Fruit fly (Drosophila melanogaster): ENCODE measurements around the gene Edem1.

Edem1 gene

dm6 chrX:1952898-1953297, 44.3 kb upstream of the Edem1 start (continued):
- no peak for TF ChIP-seq Nf-YB (GFP tag; optimal IDR thresholded peaks at IDR 0.05)
- TF ChIP-seq shn (GFP tag; optimal IDR thresholded peaks at IDR 0.05), result peak; percentile 67
- TF ChIP-seq CG7745 (tag; optimal IDR thresholded peaks at IDR 0.05), result no peak
- peak; percentile 18 for TF ChIP-seq ab (GFP tag; optimal IDR thresholded peaks at IDR 0.05)
- TF ChIP-seq gfzf (GFP tag; optimal IDR thresholded peaks at IDR 0.05), result peak; percentile 45
- no peak for TF ChIP-seq seq (GFP tag; IDR thresholded peaks at IDR 0.05)
- peak in 1 of 2 experiments; percentile 2 for TF ChIP-seq bsh (GFP tag; optimal IDR thresholded peaks at IDR 0.05)
- TF ChIP-seq Adf1 (GFP tag; IDR thresholded peaks at IDR 0.05), result 0 out of 2 replicates have a peak, but pooled peaks have one; percentile 30
- peak; percentile 63 for TF ChIP-seq CG10267 (tag; optimal IDR thresholded peaks at IDR 0.05)
- TF ChIP-seq CG17361 (GFP tag; IDR thresholded peaks at IDR 0.05), result peak; percentile 55; the same call in 1 of the 3 replicates
- peak; percentile 89 for TF ChIP-seq CG11247 (GFP tag; IDR thresholded peaks at IDR 0.05)
- no peak for TF ChIP-seq TFAM (GFP tag; optimal IDR thresholded peaks at IDR 0.05)
- no peak for TF ChIP-seq Spps (tag; optimal IDR thresholded peaks at IDR 0.05)
- no peak for TF ChIP-seq cas (GFP tag; IDR thresholded peaks at IDR 0.05)
- no peak for TF ChIP-seq Asciz (GFP tag; optimal IDR thresholded peaks at IDR 0.05)
- peak; percentile 74; the same call in 2 of the 3 replicates for TF ChIP-seq Opbp (GFP tag; IDR thresholded peaks at IDR 0.05; ENCODE audit: partially characterized antibody)
- no peak for TF ChIP-seq CG8388 (GFP tag; optimal IDR thresholded peaks at IDR 0.05)
- TF ChIP-seq CG12104 (GFP tag; optimal IDR thresholded peaks at IDR 0.05), result no peak
- no peak for TF ChIP-seq z (GFP tag; IDR thresholded peaks at IDR 0.05)
- TF ChIP-seq gcm2 (GFP tag; optimal IDR thresholded peaks at IDR 0.05), result no peak
- TF ChIP-seq CG12942 (GFP tag; optimal IDR thresholded peaks at IDR 0.05), result peak; percentile 56
- TF ChIP-seq CG11398 (GFP tag; optimal IDR thresholded peaks at IDR 0.05), result no peak
- no peak for TF ChIP-seq CG15011 (GFP tag; optimal IDR thresholded peaks at IDR 0.05)
- TF ChIP-seq D19B (GFP tag; optimal IDR thresholded peaks at IDR 0.05), result no peak
- TF ChIP-seq sc (optimal IDR thresholded peaks at IDR 0.05), result no peak
- TF ChIP-seq sc (GFP tag; optimal IDR thresholded peaks at IDR 0.05), result no peak
- no peak; the same call in 1 of the 2 replicates for TF ChIP-seq aop (GFP tag; IDR thresholded peaks at IDR 0.05)
- no peak for TF ChIP-seq run (tag; optimal IDR thresholded peaks at IDR 0.05)
- peak; percentile 67 for TF ChIP-seq bcd (GFP tag; optimal IDR thresholded peaks at IDR 0.05)
- TF ChIP-seq Nf-YC (tag; optimal IDR thresholded peaks at IDR 0.05), result peak; percentile 34
- TF ChIP-seq Ravus (GFP tag; IDR thresholded peaks at IDR 0.05), result no peak
- no peak for TF ChIP-seq CG12071 (GFP tag; optimal IDR thresholded peaks at IDR 0.05)
- peak; percentile 38 for TF ChIP-seq Usf (GFP tag; optimal IDR thresholded peaks at IDR 0.05)
- TF ChIP-seq CG13296 (GFP tag; optimal IDR thresholded peaks at IDR 0.05), result no peak
- peak; percentile 75 for TF ChIP-seq bab2 (GFP tag; optimal IDR thresholded peaks at IDR 0.05)
- TF ChIP-seq Ets65A (GFP tag), result peak; percentile 97
- no peak for TF ChIP-seq salm (tag; optimal IDR thresholded peaks at IDR 0.05)
- peak; percentile 71 for TF ChIP-seq ttk (GFP tag; IDR thresholded peaks at IDR 0.05)
- TF ChIP-seq Camta (GFP tag; optimal IDR thresholded peaks at IDR 0.05), result peak; percentile 64
- peak; percentile 48 for TF ChIP-seq tx (GFP tag; optimal IDR thresholded peaks at IDR 0.05)
- TF ChIP-seq ato (GFP tag; IDR thresholded peaks at IDR 0.05; ENCODE audit: partially characterized antibody), result 0 out of 2 replicates have a peak, but pooled peaks have one; percentile 16
- TF ChIP-seq Xrp1 (GFP tag; IDR thresholded peaks at IDR 0.05), result peak; percentile 28; the same call in 1 of the 2 replicates
- no peak for TF ChIP-seq hb (GFP tag; IDR thresholded peaks at IDR 0.05; ENCODE audit: partially characterized antibody)
- TF ChIP-seq HHEX (GFP tag; optimal IDR thresholded peaks at IDR 0.05), result peak; percentile 29
- peak in 1 of 2 experiments; percentile 56 for TF ChIP-seq insv (GFP tag; optimal IDR thresholded peaks at IDR 0.05)
- peak; percentile 66 for TF ChIP-seq Hmr (GFP tag; optimal IDR thresholded peaks at IDR 0.05)
- TF ChIP-seq sd (tag; optimal IDR thresholded peaks at IDR 0.05), result peak; percentile 3
- peak; percentile 22 for TF ChIP-seq kay (GFP tag; optimal IDR thresholded peaks at IDR 0.05)
- no peak for TF ChIP-seq odd (GFP tag; optimal IDR thresholded peaks at IDR 0.05)
- TF ChIP-seq NFAT (GFP tag; IDR thresholded peaks at IDR 0.05), result peak; percentile 93
- TF ChIP-seq dati (GFP tag; IDR thresholded peaks at IDR 0.05), result 0 out of 2 replicates have a peak, but pooled peaks have one; percentile 11
